Worm (Caenorhabditis elegans) whole organism, mixed stage, embryonic: Measurements from ENCODE around the gene kgb-1.

Experiments used
- bed-3 ChIP-seq: fragments of 200-800 bp; sonication (Bioruptor generic); optimal IDR thresholded peaks from 3 replicates; lab custom pipeline; 2018; ENCODE audit warnings: mild to moderate bottlenecking, missing genetic modification characterization, moderate library complexity, missing compliant biosample characterization
- elt-3 ChIP-seq: fragments of 150-350 bp; optimal IDR thresholded peaks from 2 replicates; lab custom pipeline; 2014; ENCODE audit warnings: missing biosample characterization, missing genetic modification characterization
- hlh-1 ChIP-seq: fragments of 150-350 bp; optimal IDR thresholded peaks from 2 replicates; lab custom pipeline; 2014; ENCODE audit warnings: missing biosample characterization, missing genetic modification reagents, missing genetic modification characterization
- lin-13 ChIP-seq: fragments of 150-350 bp; optimal IDR thresholded peaks from 2 replicates; lab custom pipeline; 2014; ENCODE audit warnings: missing biosample characterization, missing genetic modification characterization
- mep-1 ChIP-seq: fragments of 150-350 bp; optimal IDR thresholded peaks from 2 replicates; lab custom pipeline; 2017; ENCODE audit warnings: missing biosample characterization, missing genetic modification reagents, missing genetic modification characterization, inconsistent platforms
- nhr-12 ChIP-seq: fragments of 150-350 bp; optimal IDR thresholded peaks from 2 replicates; lab custom pipeline; 2014; ENCODE audit warnings: missing biosample characterization, missing genetic modification characterization
- nhr-237 ChIP-seq: fragments of 150-350 bp; optimal IDR thresholded peaks from 2 replicates; lab custom pipeline; 2014; ENCODE audit warnings: missing biosample characterization, missing genetic modification characterization
- pha-4 ChIP-seq: fragments of 150-350 bp; optimal IDR thresholded peaks from 2 replicates; lab custom pipeline; 2018; ENCODE audit warnings: missing biosample characterization, missing genetic modification reagents, missing genetic modification characterization
- sptf-1 ChIP-seq: sonication (generic microtip); optimal IDR thresholded peaks from 2 replicates; lab custom pipeline; 2017; ENCODE audit warnings: mild to moderate bottlenecking, missing genetic modification characterization, moderate library complexity, missing compliant biosample characterization
- unc-39 ChIP-seq: fragments of 150-350 bp; optimal IDR thresholded peaks from 2 replicates; lab custom pipeline; 2014; ENCODE audit warnings: missing biosample characterization, missing genetic modification characterization

ce11 chrIV:443622-444021 lies 33.8 kb upstream of the kgb-1 start, which contains the start of gene mrpl-55:
- TF ChIP-seq pha-4 (tag; lab: Kevin White, UChicago), result peak; percentile 58
- TF ChIP-seq mep-1, result peak; percentile 94
- no peak for TF ChIP-seq bed-3 (GFP tag; lab: Kevin White, UChicago)
- TF ChIP-seq hlh-1, result no peak
- TF ChIP-seq unc-39 (tag; lab: Kevin White, UChicago), result no peak
- no peak for TF ChIP-seq elt-3 (tag; lab: Kevin White, UChicago)
- no peak for TF ChIP-seq nhr-12
- peak; percentile 74 for TF ChIP-seq lin-13 (tag; lab: Kevin White, UChicago)
- TF ChIP-seq nhr-237 (tag; lab: Kevin White, UChicago), result peak; percentile 80
- TF ChIP-seq sptf-1, result peak; percentile 64
